Fruit fly (Drosophila melanogaster) whole organism, wandering third instar larva: Measurements from ENCODE around the gene RluA-2.

Source experiments
- Abd-B ChIP-seq: fragments of >200 bp; optimal IDR thresholded peaks from 2 replicates; lab custom pipeline; 2017; ENCODE audit warnings: missing biosample characterization, missing genetic modification characterization
- Dfd ChIP-seq: fragments of >200 bp; optimal IDR thresholded peaks from 2 replicates; lab custom pipeline; 2017; ENCODE audit warnings: missing biosample characterization, missing genetic modification characterization
- Dif ChIP-seq: fragments of 200-275, 200-300 bp; sonication (Bioruptor generic); optimal IDR thresholded peaks from 2 replicates; lab custom pipeline; 2018; ENCODE audit warnings: missing biosample characterization, missing genetic modification characterization; ENCODE audit not compliant: partially characterized antibody
- HLH106 ChIP-seq: fragments of 200-800 bp; optimal IDR thresholded peaks from 3 replicates; lab custom pipeline; 2019; ENCODE audit warnings: missing biosample characterization, mild to moderate bottlenecking, missing genetic modification characterization, moderate library complexity
- Myc ChIP-seq: fragments of >200 bp; optimal IDR thresholded peaks from 2 replicates; lab custom pipeline; 2017
- OdsH ChIP-seq: fragments of 200-800 bp; sonication (Bioruptor generic); optimal IDR thresholded peaks from 2 replicates; lab custom pipeline; 2016; ENCODE audit warnings: missing biosample characterization, mild to moderate bottlenecking, missing genetic modification characterization
- Vsx2 ChIP-seq: fragments of 200-300, 225-300 bp; sonication (Bioruptor generic); optimal IDR thresholded peaks from 2 replicates; lab custom pipeline; 2018; ENCODE audit warnings: missing biosample characterization, missing genetic modification characterization; ENCODE audit not compliant: partially characterized antibody
- brk ChIP-seq: fragments of 200-800 bp; sonication (Bioruptor generic); optimal IDR thresholded peaks from 2 replicates; lab custom pipeline; 2016; ENCODE audit warnings: missing biosample characterization, mild to moderate bottlenecking, missing genetic modification characterization
- fru ChIP-seq: fragments of 200-800 bp; sonication (Bioruptor generic); optimal IDR thresholded peaks from 3 replicates; lab custom pipeline; 2016; ENCODE audit warnings: missing biosample characterization, mild to moderate bottlenecking, missing genetic modification characterization
- h ChIP-seq: fragments of 200-800 bp; sonication (Bioruptor generic); optimal IDR thresholded peaks from 3 replicates; lab custom pipeline; 2016; ENCODE audit warnings: missing biosample characterization, mild to moderate bottlenecking, missing genetic modification characterization
- jim ChIP-seq: fragments of 175-275, 200-325 bp; sonication (Bioruptor generic); optimal IDR thresholded peaks from 2 replicates; lab custom pipeline; 2016; ENCODE audit warnings: missing biosample characterization, mild to moderate bottlenecking, missing genetic modification characterization
- psq ChIP-seq: fragments of 200-800 bp; sonication (Bioruptor generic); optimal IDR thresholded peaks from 3 replicates; lab custom pipeline; 2017; ENCODE audit warnings: missing biosample characterization, mild to moderate bottlenecking, missing genetic modification characterization, moderate library complexity

DNA sequence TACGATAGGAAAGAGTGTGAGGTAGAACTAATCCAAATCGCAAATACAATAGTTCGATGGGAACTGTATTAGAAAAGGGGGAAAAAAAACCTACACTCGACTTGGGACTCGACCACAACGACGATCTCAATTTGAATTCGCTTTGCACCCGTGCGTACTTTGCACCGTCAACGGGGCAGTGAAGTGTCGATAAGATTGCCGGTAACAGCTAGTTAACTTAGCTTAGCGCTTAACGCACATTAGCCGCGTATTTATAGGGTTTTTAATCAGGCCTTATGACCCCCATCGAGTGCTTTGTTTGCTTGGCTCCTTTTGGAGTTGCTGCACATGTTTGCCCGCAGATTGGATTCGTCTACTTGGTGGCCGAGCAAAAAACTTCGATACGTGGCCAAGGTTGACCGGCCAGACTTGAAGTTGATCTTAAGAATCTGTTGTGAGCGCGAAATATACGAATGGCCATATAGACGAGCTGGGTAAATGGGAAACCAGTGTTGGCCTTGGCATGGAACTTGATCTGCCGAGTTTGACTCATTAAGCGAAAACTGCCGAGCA is 37.8 kb downstream of the RluA-2 start:
- TF ChIP-seq psq (GFP tag; lab: Kevin White, UChicago) (no peak), brk (no peak), Dif (no peak), Abd-B (GFP tag; lab: Kevin White, UChicago) (no peak), jim (no peak), OdsH (no peak), Vsx2 (no peak), Dfd (GFP tag; lab: Kevin White, UChicago) (no peak), h (GFP tag; lab: Kevin White, UChicago) (no peak), fru (GFP tag; lab: Kevin White, UChicago) (no peak), Myc (lab: Kevin White, UChicago) (no peak), HLH106 (tag; lab: Kevin White, UChicago) (no peak)
